Worm (Caenorhabditis elegans) whole organism, L4 larva: ENCODE measurements around the gene pacs-1.
A peak's percentile ranks its signal among the peaks of the same experiment; 100 is the strongest.

Experiments
- F26F4.8 ChIP-seq: fragments of 200-800 bp; sonication (Bioruptor generic); conservative IDR thresholded peaks from 2 replicates; pipeline ENCODE4 v1.3.6; 2022; ENCODE audit warnings: missing genetic modification characterization, missing compliant biosample characterization
- F44E2.7 ChIP-seq: fragments of 200-800 bp; sonication (Bioruptor generic); IDR thresholded peaks from 2 replicates; pipeline ENCODE4 v2.1.2; 2022; ENCODE audit warnings: missing genetic modification characterization, missing compliant biosample characterization
- F49E8.2 ChIP-seq: sonication (generic microtip); optimal IDR thresholded peaks from 2 replicates; lab custom pipeline; 2016; ENCODE audit warnings: missing compliant biosample characterization, mild to moderate bottlenecking, missing genetic modification characterization, borderline replicate concordance
- T20F7.1 ChIP-seq: fragments of 200-800 bp; sonication (Bioruptor generic); optimal IDR thresholded peaks from 2 replicates; lab custom pipeline; 2018; ENCODE audit warnings: mild to moderate bottlenecking, missing genetic modification characterization, missing compliant biosample characterization
- Y105C5A.15 ChIP-seq: fragments of 200-800 bp; sonication (Bioruptor generic); IDR thresholded peaks from 2 replicates; pipeline ENCODE4 v1.3.6; 2022; ENCODE audit warnings: missing genetic modification characterization, missing compliant biosample characterization
- Y75B8A.6 ChIP-seq: fragments of 200-800 bp; sonication (Bioruptor generic); IDR thresholded peaks from 2 replicates; pipeline ENCODE4 v1.3.6; 2022; ENCODE audit warnings: missing genetic modification reagents, missing genetic modification characterization, missing compliant biosample characterization
- ZK337.2 ChIP-seq: fragments of 200-800 bp; sonication (Bioruptor generic); IDR thresholded peaks from 2 replicates; pipeline ENCODE4 v1.3.6; 2022; ENCODE audit warnings: missing genetic modification reagents, missing genetic modification characterization, missing compliant biosample characterization
- aha-1 ChIP-seq: fragments of 150-350 bp; peaks from one replicate; lab custom pipeline; 2014; ENCODE audit warnings: missing biosample characterization, missing genetic modification characterization
- aly-2 ChIP-seq: sonication (generic microtip); optimal IDR thresholded peaks from 2 replicates; lab custom pipeline; 2018; ENCODE audit warnings: missing biosample characterization, missing genetic modification characterization
- ama-1 ChIP-seq: fragments of 150-350 bp; optimal IDR thresholded peaks from 2 replicates; lab custom pipeline; 2014; ENCODE audit warnings: inconsistent platforms, mixed read lengths
- arid-1 ChIP-seq: fragments of 200-800 bp; sonication (Bioruptor generic); conservative IDR thresholded peaks from 2 replicates; pipeline ENCODE4 v1.3.6; 2022; ENCODE audit warnings: missing genetic modification reagents, missing genetic modification characterization, missing compliant biosample characterization
- ceh-28 ChIP-seq: fragments of 150-350 bp; optimal IDR thresholded peaks from 2 replicates; lab custom pipeline; 2014; ENCODE audit warnings: missing biosample characterization, missing genetic modification reagents, missing genetic modification characterization
- ces-1 ChIP-seq: fragments of 150-350 bp; sonication (generic microtip); optimal IDR thresholded peaks from 4 replicates; lab custom pipeline; 2014; ENCODE audit warnings: missing biosample characterization, missing genetic modification reagents, missing genetic modification characterization
- ctbp-1 ChIP-seq: fragments of 200-800 bp; sonication (Bioruptor generic); IDR thresholded peaks from 2 replicates; pipeline ENCODE4 v1.3.6; 2022; ENCODE audit warnings: missing genetic modification reagents, missing genetic modification characterization, missing compliant biosample characterization
- daf-12 ChIP-seq: fragments of 150-350 bp; optimal IDR thresholded peaks from 2 replicates; lab custom pipeline; 2014; ENCODE audit warnings: missing biosample characterization, missing genetic modification reagents, missing genetic modification characterization
- daf-16 ChIP-seq, 3 experiments: sonication (generic microtip); optimal IDR thresholded peaks; 2 replicates each; lab custom pipeline; 2016 to 2017; ENCODE audit warnings: missing genetic modification characterization in 3 of 3, missing genetic modification reagents in 3 of 3, mild to moderate bottlenecking in 2 of 3, missing compliant biosample characterization in 2 of 3, missing biosample characterization in 1 of 3, moderate library complexity in 1 of 3
- daf-8 ChIP-seq: fragments of 200-800 bp; sonication (Bioruptor generic); IDR thresholded peaks from 2 replicates; pipeline ENCODE4 v1.3.6; 2022; ENCODE audit warnings: missing genetic modification characterization, missing compliant biosample characterization
- dmd-9 ChIP-seq: fragments of 200-800 bp; sonication (Bioruptor generic); IDR thresholded peaks from 2 replicates; pipeline ENCODE4 v1.3.6; 2022; ENCODE audit warnings: missing genetic modification reagents, missing genetic modification characterization, missing compliant biosample characterization
- dpl-1 ChIP-seq: fragments of 150-350 bp; optimal IDR thresholded peaks from 2 replicates; lab custom pipeline; 2014; ENCODE audit warnings: missing biosample characterization, missing genetic modification reagents, missing genetic modification characterization
- duxl-1 ChIP-seq: sonication (generic microtip); optimal IDR thresholded peaks from 2 replicates; lab custom pipeline; 2016; ENCODE audit warnings: mild to moderate bottlenecking, missing genetic modification characterization, moderate library complexity, missing compliant biosample characterization; ENCODE audit not compliant: poor library complexity
- dve-1 ChIP-seq: sonication (generic microtip); optimal IDR thresholded peaks from 2 replicates; lab custom pipeline; 2017; ENCODE audit warnings: antibody characterized with exemption, mild to moderate bottlenecking, missing genetic modification characterization, missing compliant biosample characterization; ENCODE audit not compliant: insufficient read depth
- fkh-10 ChIP-seq: fragments of 150-350 bp; optimal IDR thresholded peaks from 2 replicates; lab custom pipeline; 2014; ENCODE audit warnings: missing biosample characterization, missing genetic modification reagents, missing genetic modification characterization
- gei-8 ChIP-seq: fragments of 200-800 bp; sonication (Bioruptor generic); optimal IDR thresholded peaks from 2 replicates; lab custom pipeline; 2018; ENCODE audit warnings: mild to moderate bottlenecking, missing genetic modification characterization, missing compliant biosample characterization
- hlh-11 ChIP-seq: fragments of 200-800 bp; sonication (Bioruptor generic); optimal IDR thresholded peaks from 2 replicates; lab custom pipeline; 2018; ENCODE audit warnings: mild to moderate bottlenecking, missing genetic modification characterization, missing compliant biosample characterization
- hlh-30 ChIP-seq: sonication (generic microtip); optimal IDR thresholded peaks from 2 replicates; lab custom pipeline; 2017; ENCODE audit warnings: antibody characterized with exemption, mild to moderate bottlenecking, missing genetic modification characterization, missing compliant biosample characterization; ENCODE audit not compliant: insufficient read depth
- hmg-1.1 ChIP-seq: fragments of 200-800 bp; sonication (Bioruptor generic); IDR thresholded peaks from 2 replicates; pipeline ENCODE4 v1.3.6; 2022; ENCODE audit warnings: missing genetic modification reagents, missing genetic modification characterization, missing compliant biosample characterization
- jun-1 ChIP-seq: fragments of 150-350 bp; optimal IDR thresholded peaks from 2 replicates; lab custom pipeline; 2014; ENCODE audit warnings: missing biosample characterization, missing genetic modification reagents, missing genetic modification characterization
- lin-15B ChIP-seq: fragments of 150-350 bp; sonication (generic microtip); optimal IDR thresholded peaks from 3 replicates; lab custom pipeline; 2014; ENCODE audit warnings: missing biosample characterization, missing genetic modification characterization
- lin-38 ChIP-seq: fragments of 200-800 bp; sonication (Bioruptor generic); IDR thresholded peaks from 2 replicates; pipeline ENCODE4 v1.3.6; 2022; ENCODE audit warnings: missing genetic modification reagents, missing genetic modification characterization, missing compliant biosample characterization
- lir-3 ChIP-seq: sonication (generic microtip); optimal IDR thresholded peaks from 2 replicates; lab custom pipeline; 2016; ENCODE audit warnings: mild to moderate bottlenecking, missing genetic modification characterization, missing compliant biosample characterization
- lsy-2 ChIP-seq, 2 experiments: fragments of 150-350 bp in 1 of 2; sonication (generic microtip) in 1 of 2; optimal IDR thresholded peaks; 2 replicates each; lab custom pipeline; 2014 to 2017; ENCODE audit warnings: missing biosample characterization in 2 of 2, missing genetic modification characterization in 2 of 2
- madf-5 ChIP-seq, 2 experiments: fragments of 200-800 bp; sonication (Bioruptor generic); IDR thresholded peaks; 2 replicates each; pipeline ENCODE4 v1.3.6; 2022; ENCODE audit warnings: missing compliant biosample characterization in 2 of 2, missing genetic modification characterization in 2 of 2
- mep-1 ChIP-seq: fragments of 150-350 bp; sonication (generic microtip); optimal IDR thresholded peaks from 3 replicates; lab custom pipeline; 2014; ENCODE audit warnings: missing biosample characterization, missing genetic modification characterization
- mes-2 ChIP-seq: sonication (generic microtip); optimal IDR thresholded peaks from 2 replicates; lab custom pipeline; 2016; ENCODE audit warnings: missing genotype, mild to moderate bottlenecking, missing genetic modification characterization, missing compliant biosample characterization; ENCODE audit not compliant: poor library complexity, severe bottlenecking
- mxl-2 ChIP-seq: fragments of 200-800 bp; sonication (Bioruptor generic); conservative IDR thresholded peaks from 2 replicates; pipeline ENCODE4 v1.3.6; 2022; ENCODE audit warnings: missing genetic modification reagents, missing genetic modification characterization, missing compliant biosample characterization
- nhr-10 ChIP-seq: fragments of 150-350 bp; optimal IDR thresholded peaks from 2 replicates; lab custom pipeline; 2014; ENCODE audit warnings: missing biosample characterization, missing genetic modification characterization
- nhr-28 ChIP-seq: fragments of 150-350 bp; optimal IDR thresholded peaks from 2 replicates; lab custom pipeline; 2014; ENCODE audit warnings: missing biosample characterization, missing genetic modification characterization
- nhr-41 ChIP-seq: fragments of 200-800 bp; sonication (Bioruptor generic); IDR thresholded peaks from 2 replicates; pipeline ENCODE4 v1.3.6; 2022; ENCODE audit warnings: missing genetic modification reagents, missing genetic modification characterization, missing compliant biosample characterization
- nhr-6 ChIP-seq: fragments of 150-350 bp; optimal IDR thresholded peaks from 2 replicates; lab custom pipeline; 2014; ENCODE audit warnings: missing biosample characterization, missing genetic modification characterization
- nhr-77 ChIP-seq: fragments of 150-350 bp; optimal IDR thresholded peaks from 2 replicates; lab custom pipeline; 2014; ENCODE audit warnings: missing biosample characterization, missing genetic modification characterization
- pha-4 ChIP-seq, 2 experiments: fragments of 150-350 bp in 1 of 2; fragments of 200-800 bp in 1 of 2; sonication (Bioruptor generic) in 1 of 2; IDR thresholded peaks in 1 of 2; optimal IDR thresholded peaks in 1 of 2; 2 replicates each; pipeline versions ENCODE4 v1.3.6 to Lab custom; 2014 to 2022; ENCODE audit warnings: missing genetic modification characterization in 2 of 2, missing genetic modification reagents in 2 of 2, missing biosample characterization in 1 of 2, missing compliant biosample characterization in 1 of 2
- rbr-2 ChIP-seq: sonication (generic microtip); optimal IDR thresholded peaks from 2 replicates; lab custom pipeline; 2016; ENCODE audit warnings: missing genotype, missing genetic modification characterization, missing compliant biosample characterization
- sdz-12 ChIP-seq: fragments of 200-800 bp; sonication (Bioruptor generic); optimal IDR thresholded peaks from 2 replicates; lab custom pipeline; 2018; ENCODE audit warnings: mild to moderate bottlenecking, missing genetic modification characterization, missing compliant biosample characterization
- skn-1 ChIP-seq: fragments of 150-350 bp; optimal IDR thresholded peaks from 2 replicates; lab custom pipeline; 2014; ENCODE audit warnings: missing biosample characterization, missing genetic modification characterization
- snpc-1.2 ChIP-seq: fragments of 200-800 bp; sonication (Bioruptor generic); IDR thresholded peaks from 2 replicates; pipeline ENCODE4 v1.3.6; 2022; ENCODE audit warnings: missing genetic modification reagents, missing genetic modification characterization, missing compliant biosample characterization
- spr-1 ChIP-seq: sonication (generic microtip); optimal IDR thresholded peaks from 2 replicates; lab custom pipeline; 2016; ENCODE audit warnings: mild to moderate bottlenecking, missing genetic modification characterization, missing compliant biosample characterization
- tag-97 ChIP-seq: fragments of 200-800 bp; sonication (Bioruptor generic); IDR thresholded peaks from 2 replicates; pipeline ENCODE4 v1.3.6; 2022; ENCODE audit warnings: missing genetic modification characterization, missing compliant biosample characterization
- unc-130 ChIP-seq: sonication (generic microtip); optimal IDR thresholded peaks from 2 replicates; lab custom pipeline; 2016; ENCODE audit warnings: missing genetic modification reagents, missing genetic modification characterization, missing compliant biosample characterization
- unc-62 ChIP-seq, 3 experiments: fragments of 150-350 bp in 1 of 3; sonication (generic microtip); optimal IDR thresholded peaks in 2 of 3; peaks in 1 of 3; 1 replicate in 1 of 3; 2 replicates in 2 of 3; lab custom pipeline; 2014 to 2017; ENCODE audit warnings: missing biosample characterization in 3 of 3, missing genetic modification characterization in 3 of 3, missing genetic modification reagents in 3 of 3, missing genotype in 1 of 3
- zag-1 ChIP-seq: fragments of 150-350 bp; optimal IDR thresholded peaks from 2 replicates; lab custom pipeline; 2014; ENCODE audit warnings: missing biosample characterization, missing genetic modification characterization

The pacs-1 gene

ce11 chrV:9220444-9220843 lies 3.4 kb upstream of the pacs-1 start:
- TF ChIP-seq lin-15B (tag; lab: Kevin White, UChicago) (no peak), lin-38 (GFP tag; lab: Robert Waterston, UW) (peak; percentile 92), daf-8 (GFP tag; lab: Robert Waterston, UW) (no peak), daf-12 (no peak), hlh-30 (peak; percentile 69), unc-62 (GFP tag; optimal IDR thresholded peaks at IDR 0.05 in 1 of 2; lab: Kevin White, UChicago) (peak in 1 of 2 experiments; percentile 6), unc-62 (tag; optimal IDR thresholded peaks at IDR 0.05; lab: Kevin White, UChicago) (no peak), spr-1 (tag; lab: Kevin White, UChicago) (no peak), rbr-2 (peak; percentile 27), F44E2.7 (GFP tag; lab: Robert Waterston, UW) (no peak), mes-2 (tag; lab: Kevin White, UChicago) (peak; percentile 72), ces-1 (GFP tag; lab: Kevin White, UChicago) (no peak), nhr-28 (tag; lab: Kevin White, UChicago) (peak; percentile 37), mxl-2 (GFP tag; lab: Robert Waterston, UW) (no peak), dpl-1 (GFP tag; lab: Kevin White, UChicago) (peak; percentile 80), lsy-2 (tag; optimal IDR thresholded peaks at IDR 0.05; lab: Kevin White, UChicago) (peak in 1 of 2 experiments; percentile 51), nhr-41 (GFP tag; lab: Robert Waterston, UW) (no peak), skn-1 (tag; lab: Kevin White, UChicago) (no peak), hlh-11 (tag; lab: Kevin White, UChicago) (peak; percentile 16), pha-4 (GFP tag; IDR thresholded peaks at IDR 0.05; lab: Robert Waterston, UW) (no peak), pha-4 (tag; optimal IDR thresholded peaks at IDR 0.05; lab: Kevin White, UChicago) (no peak), Y75B8A.6 (GFP tag; lab: Robert Waterston, UW) (no peak), jun-1 (tag; lab: Kevin White, UChicago) (no peak), tag-97 (no peak), hmg-1.1 (GFP tag; lab: Robert Waterston, UW) (no peak), Y105C5A.15 (no peak), aha-1 (tag; lab: Kevin White, UChicago) (no peak), snpc-1.2 (GFP tag; lab: Robert Waterston, UW) (no peak), ama-1 (lab: Kevin White, UChicago) (peak; percentile 8), ctbp-1 (GFP tag; lab: Robert Waterston, UW) (no peak), mep-1 (tag; lab: Kevin White, UChicago) (peak; percentile 39), aly-2 (tag; lab: Kevin White, UChicago) (no peak), nhr-10 (no peak), unc-130 (GFP tag; lab: Kevin White, UChicago) (peak; percentile 15), zag-1 (no peak), nhr-77 (tag; lab: Kevin White, UChicago) (no peak), daf-16 (GFP tag; optimal IDR thresholded peaks at IDR 0.05; lab: Kevin White, UChicago) (no peak), daf-16 (tag; optimal IDR thresholded peaks at IDR 0.05; lab: Kevin White, UChicago) (no peak), nhr-6 (peak; percentile 64), F26F4.8 (no peak), dmd-9 (no peak), lir-3 (no peak), gei-8 (GFP tag; lab: Kevin White, UChicago) (no peak), sdz-12 (GFP tag; lab: Kevin White, UChicago) (no peak), arid-1 (GFP tag; lab: Robert Waterston, UW) (no peak), ZK337.2 (no peak), duxl-1 (no peak), F49E8.2 (tag; lab: Kevin White, UChicago) (no peak), fkh-10 (GFP tag; lab: Kevin White, UChicago) (no peak), ceh-28 (tag; lab: Kevin White, UChicago) (no peak), T20F7.1 (no peak), dve-1 (tag; lab: Kevin White, UChicago) (no peak), madf-5 (GFP tag; IDR thresholded peaks at IDR 0.05; lab: Robert Waterston, UW) (no peak)
